Fruit fly (Drosophila melanogaster): ENCODE measurements around the gene Jon25Bii.
A peak's percentile ranks its signal among the peaks of the same experiment; 100 is the strongest.

Jon25Bii gene

dm6 chr2L:4953086-4953570 lies at the start of gene Jon25Bii:
TSS of gene Jon25Bii (minus strand) at chr2L:4953136.
- no peak for TF ChIP-seq noc (tag; optimal IDR thresholded peaks at IDR 0.05)

dm6 chr2L:5002031-5002430 lies 49.1 kb upstream of the Jon25Bii start:
- no peak for TF ChIP-seq noc (tag; optimal IDR thresholded peaks at IDR 0.05)

- no peak for TF ChIP-seq noc (tag; optimal IDR thresholded peaks at IDR 0.05)
Observed at dm6 chr2L:5001582-5001929, 48.6 kb upstream of the Jon25Bii start.

dm6 chr2L:5000919-5001581 lies 48.1 kb upstream of the Jon25Bii start:
- TF ChIP-seq noc (tag; optimal IDR thresholded peaks at IDR 0.05) = no peak

dm6 chr2L:5000287-5000871 lies 47.4 kb upstream of the Jon25Bii start:
- TF ChIP-seq noc (tag; optimal IDR thresholded peaks at IDR 0.05) = peak; percentile 87

dm6 chr2L:4999389-5000032 lies 46.6 kb upstream of the Jon25Bii start:
- peak; percentile 75 for TF ChIP-seq noc (tag; optimal IDR thresholded peaks at IDR 0.05)

dm6 chr2L:4998571-4999191 lies 45.7 kb upstream of the Jon25Bii start:
- no peak for TF ChIP-seq noc (tag; optimal IDR thresholded peaks at IDR 0.05)

dm6 chr2L:4998260-4998560 lies 45.3 kb upstream of the Jon25Bii start:
- no peak for TF ChIP-seq noc (tag; optimal IDR thresholded peaks at IDR 0.05)

dm6 chr2L:4997401-4998259 lies 44.7 kb upstream of the Jon25Bii start:
- peak; percentile 96 for TF ChIP-seq noc (tag; optimal IDR thresholded peaks at IDR 0.05)

dm6 chr2L:4996283-4996922 lies 43.5 kb upstream of the Jon25Bii start:
- no peak for TF ChIP-seq noc (tag; optimal IDR thresholded peaks at IDR 0.05)

- no peak for TF ChIP-seq noc (tag; optimal IDR thresholded peaks at IDR 0.05)
Observed at dm6 chr2L:4995837-4996136, 42.9 kb upstream of the Jon25Bii start.

- TF ChIP-seq noc (tag; optimal IDR thresholded peaks at IDR 0.05) = no peak
Observed at dm6 chr2L:4995010-4995836, 42.3 kb upstream of the Jon25Bii start.

- no peak for TF ChIP-seq noc (tag; optimal IDR thresholded peaks at IDR 0.05)
Observed at dm6 chr2L:4982098-4982646, 29.2 kb upstream of the Jon25Bii start.

dm6 chr2L:4981278-4981966 lies 28.5 kb upstream of the Jon25Bii start, which contains the start of the genes CG8892 and CG34126:
TSS of gene CG8892 (minus strand) at chr2L:4981592.
TSS of gene CG34126 (plus strand) at chr2L:4981614.
- TF ChIP-seq noc (tag; optimal IDR thresholded peaks at IDR 0.05) = peak; percentile 98
